Worm (Caenorhabditis elegans): ENCODE data around the gene flp-12.

DNA sequence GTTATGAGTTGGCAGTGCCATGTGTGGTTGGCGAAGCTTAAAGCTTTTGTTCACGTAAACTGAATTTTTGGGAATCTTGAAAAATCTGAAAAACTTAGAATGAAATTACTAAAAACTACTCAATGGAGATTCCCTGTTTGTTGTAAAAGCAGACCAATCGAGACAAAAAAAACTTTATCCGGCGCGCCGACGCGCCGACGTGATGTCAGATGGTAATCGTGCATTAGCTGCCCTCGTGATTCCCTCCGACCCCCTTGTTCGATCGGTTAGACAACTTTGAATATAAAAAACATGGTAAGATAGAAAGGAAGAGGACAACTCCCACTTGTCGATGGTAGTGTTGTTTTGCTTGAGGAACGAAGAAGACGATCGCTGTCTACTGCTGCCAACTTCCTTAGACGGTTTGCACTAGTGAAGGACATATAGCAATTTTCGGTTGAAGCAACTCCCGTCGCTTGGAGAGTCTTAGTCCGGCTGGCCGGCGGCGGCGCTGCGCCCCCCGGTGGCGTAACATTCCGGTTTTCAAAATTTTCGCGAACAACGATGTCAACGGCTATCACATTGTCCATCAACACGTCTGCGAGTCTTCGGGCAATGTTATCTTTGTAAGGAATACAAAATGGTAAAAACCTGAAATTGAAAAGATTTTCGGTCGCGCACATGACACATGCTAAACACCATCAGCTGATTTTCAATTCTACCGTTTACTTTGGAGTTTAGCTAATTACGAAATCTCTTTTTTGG lies 42.1 kb downstream of the flp-12 start, which contains the start of gene C07A12.18:
- TF ChIP-seq sea-1 (GFP tag; conservative IDR thresholded peaks at IDR 0.05): no peak
- no peak for TF ChIP-seq ets-7 (tag; optimal IDR thresholded peaks at IDR 0.05)
- TF ChIP-seq tra-4 (tag; optimal IDR thresholded peaks at IDR 0.05): no peak
- TF ChIP-seq aly-1 (tag; optimal IDR thresholded peaks at IDR 0.05): no peak
- TF ChIP-seq B0310.2 (tag; optimal IDR thresholded peaks at IDR 0.05): no peak
- TF ChIP-seq flt-1 (GFP tag; IDR thresholded peaks at IDR 0.05): no peak
- no peak for TF ChIP-seq ama-1 (optimal IDR thresholded peaks at IDR 0.05)
- TF ChIP-seq scrt-1 (GFP tag; IDR thresholded peaks at IDR 0.05): 0 out of 2 replicates have a peak, but pooled peaks have one; percentile 34

Data from whole organism, early embryonic.